Worm (Caenorhabditis elegans) whole organism, L1 larva: Measurements from ENCODE around the gene lin-56.

Experiments used
- C04F5.9 ChIP-seq: sonication (generic microtip); optimal IDR thresholded peaks from 2 replicates; lab custom pipeline; 2016; ENCODE audit warnings: missing genetic modification characterization, missing compliant biosample characterization
- C16A3.4 ChIP-seq: fragments of 150-350 bp; optimal IDR thresholded peaks from 2 replicates; lab custom pipeline; 2014; ENCODE audit warnings: missing biosample characterization, missing genetic modification characterization
- blmp-1 ChIP-seq: fragments of 150-350 bp; optimal IDR thresholded peaks from 2 replicates; lab custom pipeline; 2014; ENCODE audit warnings: missing biosample characterization, missing genetic modification characterization
- dpl-1 ChIP-seq, 3 experiments: fragments of 150-350 bp in 2 of 3; sonication (generic microtip) in 1 of 3; optimal IDR thresholded peaks; 2 replicates each; lab custom pipeline; 2014 to 2017; ENCODE audit warnings: missing biosample characterization in 3 of 3, missing genetic modification characterization in 3 of 3, missing genetic modification reagents in 3 of 3
- efl-1 ChIP-seq, 4 experiments: fragments of 150-350 bp; optimal IDR thresholded peaks in 3 of 4; peaks in 1 of 4; 1 replicate in 1 of 4; 2 replicates in 3 of 4; lab custom pipeline; 2014; ENCODE audit warnings: missing biosample characterization in 2 of 4, missing genetic modification characterization in 2 of 4, missing genetic modification reagents in 2 of 4
- egl-27 ChIP-seq, 2 experiments: fragments of 150-350 bp in 1 of 2; sonication (generic microtip); optimal IDR thresholded peaks; 3 replicates each; lab custom pipeline; 2017 to 2018; ENCODE audit warnings: missing biosample characterization in 2 of 2, missing genetic modification characterization in 2 of 2, missing genetic modification reagents in 2 of 2
- elt-2 ChIP-seq: sonication (generic microtip); optimal IDR thresholded peaks from 2 replicates; lab custom pipeline; 2016; ENCODE audit warnings: missing genetic modification characterization, mild to moderate bottlenecking, inconsistent platforms, missing compliant biosample characterization, missing genetic modification reagents
- elt-3 ChIP-seq, 6 experiments: fragments of 150-350 bp in 1 of 6; sonication (generic microtip); optimal IDR thresholded peaks; 2 replicates each; lab custom pipeline; 2017 to 2018; ENCODE audit warnings: missing biosample characterization in 6 of 6, missing genetic modification characterization in 6 of 6, inconsistent platforms in 1 of 6
- fkh-10 ChIP-seq: sonication (generic microtip); optimal IDR thresholded peaks from 2 replicates; lab custom pipeline; 2017; ENCODE audit warnings: missing biosample characterization, missing genetic modification reagents, missing genetic modification characterization
- fkh-4 ChIP-seq: sonication (generic microtip); optimal IDR thresholded peaks from 2 replicates; lab custom pipeline; 2016; ENCODE audit warnings: missing compliant biosample characterization, missing genetic modification characterization, borderline replicate concordance
- grh-1 ChIP-seq: fragments of 200-800 bp; sonication (Bioruptor generic); IDR thresholded peaks from 2 replicates; pipeline ENCODE4 v1.3.6; 2022; ENCODE audit warnings: missing genetic modification reagents, missing genetic modification characterization, missing compliant biosample characterization
- hlh-17 ChIP-seq: fragments of 200-800 bp; sonication (Bioruptor generic); optimal IDR thresholded peaks from 2 replicates; lab custom pipeline; 2018; ENCODE audit warnings: missing genetic modification characterization, mild to moderate bottlenecking, missing compliant biosample characterization, moderate library complexity, borderline replicate concordance
- hpl-2 ChIP-seq: fragments of 150-350 bp; optimal IDR thresholded peaks from 2 replicates; lab custom pipeline; 2014; ENCODE audit warnings: missing biosample characterization, missing genetic modification reagents, missing genetic modification characterization
- irx-1 ChIP-seq: sonication (generic microtip); optimal IDR thresholded peaks from 2 replicates; lab custom pipeline; 2016; ENCODE audit warnings: missing genetic modification characterization, missing compliant biosample characterization
- lin-13 ChIP-seq: fragments of 150-350 bp; optimal IDR thresholded peaks from 2 replicates; lab custom pipeline; 2014; ENCODE audit warnings: missing biosample characterization, missing genetic modification reagents, missing genetic modification characterization
- lin-14 ChIP-seq: fragments of 200-800 bp; sonication (Bioruptor generic); optimal IDR thresholded peaks from 2 replicates; lab custom pipeline; 2018; ENCODE audit warnings: mild to moderate bottlenecking, missing genetic modification characterization, moderate library complexity, missing compliant biosample characterization
- lin-35 ChIP-seq, 2 experiments: fragments of 150-350 bp; optimal IDR thresholded peaks; 2 replicates each; lab custom pipeline; 2014; ENCODE audit warnings: missing biosample characterization in 2 of 2, missing genetic modification characterization in 2 of 2, missing genetic modification reagents in 2 of 2
- lin-39 ChIP-seq: fragments of 150-350 bp; optimal IDR thresholded peaks from 2 replicates; lab custom pipeline; 2014; ENCODE audit warnings: missing biosample characterization, missing genetic modification reagents, missing genetic modification characterization
- lir-3 ChIP-seq: sonication (generic microtip); optimal IDR thresholded peaks from 2 replicates; lab custom pipeline; 2016; ENCODE audit warnings: mild to moderate bottlenecking, missing genetic modification characterization, moderate library complexity, missing compliant biosample characterization; ENCODE audit not compliant: poor library complexity
- lsy-2 ChIP-seq, 2 experiments: fragments of 150-350 bp; optimal IDR thresholded peaks; 2 replicates each; lab custom pipeline; 2014; ENCODE audit warnings: missing biosample characterization in 2 of 2, missing genetic modification characterization in 2 of 2
- mdl-1 ChIP-seq, 2 experiments: fragments of 150-350 bp; optimal IDR thresholded peaks; 2 replicates each; lab custom pipeline; 2014 to 2017; ENCODE audit warnings: missing biosample characterization in 2 of 2, missing genetic modification characterization in 2 of 2, inconsistent platforms in 1 of 2
- mep-1 ChIP-seq: fragments of 150-350 bp; optimal IDR thresholded peaks from 2 replicates; lab custom pipeline; 2014; ENCODE audit warnings: missing biosample characterization, missing genetic modification characterization
- nhr-12 ChIP-seq: sonication (generic microtip); optimal IDR thresholded peaks from 2 replicates; lab custom pipeline; 2017; ENCODE audit warnings: missing biosample characterization, missing genetic modification characterization
- nhr-19 ChIP-seq: fragments of 200-800 bp; sonication (Bioruptor generic); conservative IDR thresholded peaks from 2 replicates; pipeline ENCODE4 v1.3.6; 2022; ENCODE audit warnings: missing genetic modification characterization, missing compliant biosample characterization
- nhr-20 ChIP-seq: sonication (generic microtip); optimal IDR thresholded peaks from 2 replicates; lab custom pipeline; 2016; ENCODE audit warnings: mild to moderate bottlenecking, missing genetic modification characterization, missing compliant biosample characterization
- nhr-47 ChIP-seq: sonication (generic microtip); optimal IDR thresholded peaks from 2 replicates; lab custom pipeline; 2016; ENCODE audit warnings: mild to moderate bottlenecking, missing genetic modification characterization, moderate library complexity, missing compliant biosample characterization
- nhr-71 ChIP-seq: sonication (generic microtip); optimal IDR thresholded peaks from 2 replicates; lab custom pipeline; 2016; ENCODE audit warnings: mild to moderate bottlenecking, missing genetic modification characterization, moderate library complexity, missing compliant biosample characterization
- nhr-76 ChIP-seq: sonication (generic microtip); optimal IDR thresholded peaks from 2 replicates; lab custom pipeline; 2017; ENCODE audit warnings: missing biosample characterization, missing genetic modification characterization
- nhr-77 ChIP-seq: fragments of 150-350 bp; optimal IDR thresholded peaks from 2 replicates; lab custom pipeline; 2014; ENCODE audit warnings: missing biosample characterization, missing genetic modification characterization
- nhr-85 ChIP-seq: sonication (generic microtip); peaks from one replicate; lab custom pipeline; 2016; ENCODE audit warnings: missing genetic modification characterization, inconsistent platforms, missing compliant biosample characterization
- nhr-90 ChIP-seq: sonication (generic microtip); optimal IDR thresholded peaks from 2 replicates; lab custom pipeline; 2016; ENCODE audit warnings: mild to moderate bottlenecking, missing genetic modification characterization, missing compliant biosample characterization; ENCODE audit not compliant: poor library complexity
- pag-3 ChIP-seq: sonication (generic microtip); optimal IDR thresholded peaks from 2 replicates; lab custom pipeline; 2017; ENCODE audit warnings: missing genetic modification characterization, mild to moderate bottlenecking, missing compliant biosample characterization, antibody characterized with exemption, borderline replicate concordance; ENCODE audit not compliant: insufficient read depth
- rnt-1 ChIP-seq: sonication (generic microtip); optimal IDR thresholded peaks from 2 replicates; lab custom pipeline; 2016; ENCODE audit warnings: mild to moderate bottlenecking, missing genetic modification characterization, moderate library complexity, missing compliant biosample characterization
- snu-23 ChIP-seq: sonication (generic microtip); optimal IDR thresholded peaks from 2 replicates; lab custom pipeline; 2016; ENCODE audit warnings: missing genetic modification characterization, missing compliant biosample characterization
- sox-4 ChIP-seq: sonication (generic microtip); optimal IDR thresholded peaks from 2 replicates; lab custom pipeline; 2016; ENCODE audit warnings: missing genetic modification characterization, missing compliant biosample characterization
- sup-37 ChIP-seq: fragments of 200-800 bp; sonication (Bioruptor generic); optimal IDR thresholded peaks from 2 replicates; lab custom pipeline; 2018; ENCODE audit warnings: mild to moderate bottlenecking, missing genetic modification characterization, missing compliant biosample characterization
- swsn-7 ChIP-seq: sonication (generic microtip); optimal IDR thresholded peaks from 2 replicates; lab custom pipeline; 2016; ENCODE audit warnings: missing genetic modification characterization, missing compliant biosample characterization
- tbx-2 ChIP-seq: sonication (generic microtip); optimal IDR thresholded peaks from 2 replicates; lab custom pipeline; 2016; ENCODE audit warnings: missing genetic modification characterization, missing compliant biosample characterization
- unc-130 ChIP-seq: fragments of 150-350 bp; optimal IDR thresholded peaks from 2 replicates; lab custom pipeline; 2017; ENCODE audit warnings: missing biosample characterization, missing genetic modification characterization, inconsistent platforms
- ztf-4 ChIP-seq: fragments of 150-350 bp; optimal IDR thresholded peaks from 2 replicates; lab custom pipeline; 2014; ENCODE audit warnings: missing biosample characterization, missing genetic modification characterization

The lin-56 gene

ce11 chrII:10446300-10446699 is 3.5 kb upstream of the lin-56 start:
- TF ChIP-seq efl-1 (optimal IDR thresholded peaks at IDR 0.05; lab: Kevin White, UChicago) (no peak), efl-1 (GFP tag; optimal IDR thresholded peaks at IDR 0.05 in 1 of 2; lab: Kevin White, UChicago) (peak in 1 of 2 experiments; percentile 50), hlh-17 (GFP tag; lab: Kevin White, UChicago) (no peak), nhr-20 (peak; percentile 88), mep-1 (tag; lab: Kevin White, UChicago) (peak; percentile 57), lir-3 (tag; lab: Kevin White, UChicago) (peak; percentile 53), irx-1 (tag; lab: Kevin White, UChicago) (no peak), nhr-90 (tag; lab: Kevin White, UChicago) (peak; percentile 59), snu-23 (peak; percentile 78), egl-27 (tag; optimal IDR thresholded peaks at IDR 0.05; lab: Kevin White, UChicago) (no peak), blmp-1 (tag; lab: Kevin White, UChicago) (peak; percentile 92), lin-13 (GFP tag; lab: Kevin White, UChicago) (peak; percentile 8), hpl-2 (GFP tag; lab: Kevin White, UChicago) (no peak), nhr-71 (peak; percentile 85), grh-1 (GFP tag; lab: Robert Waterston, UW) (no peak), nhr-19 (GFP tag; lab: Robert Waterston, UW) (peak; percentile 85), elt-2 (peak; percentile 65), elt-3 (tag; optimal IDR thresholded peaks at IDR 0.05; lab: Kevin White, UChicago) (peak in 2 of 6 experiments; percentile 31 to 87), swsn-7 (tag; lab: Kevin White, UChicago) (no peak), mdl-1 (tag; optimal IDR thresholded peaks at IDR 0.05; lab: Kevin White, UChicago) (peak in 1 of 2 experiments; percentile 80), rnt-1 (tag; lab: Kevin White, UChicago) (peak; percentile 51), lin-39 (no peak), tbx-2 (tag; lab: Kevin White, UChicago) (peak; percentile 56), nhr-47 (tag; lab: Kevin White, UChicago) (peak; percentile 11), pag-3 (peak; percentile 0), lsy-2 (tag; optimal IDR thresholded peaks at IDR 0.05; lab: Kevin White, UChicago) (peak; percentile 12 to 44), C04F5.9 (tag; lab: Kevin White, UChicago) (no peak), nhr-85 (tag; lab: Kevin White, UChicago) (peak; percentile 87), nhr-77 (tag; lab: Kevin White, UChicago) (no peak), fkh-10 (GFP tag; lab: Kevin White, UChicago) (no peak), lin-35 (GFP tag; optimal IDR thresholded peaks at IDR 0.05; lab: Kevin White, UChicago) (peak; percentile 3 to 77), nhr-76 (no peak), ztf-4 (tag; lab: Kevin White, UChicago) (peak; percentile 61), dpl-1 (GFP tag; optimal IDR thresholded peaks at IDR 0.05; lab: Kevin White, UChicago) (peak in 2 of 3 experiments; percentile 6 to 42), unc-130 (tag; lab: Kevin White, UChicago) (peak; percentile 86), nhr-12 (tag; lab: Kevin White, UChicago) (no peak), fkh-4 (tag; lab: Kevin White, UChicago) (no peak), lin-14 (GFP tag; lab: Kevin White, UChicago) (peak; percentile 72), C16A3.4 (peak; percentile 4)
- TF ChIP-seq, all 84 proteins: peak for 25

ce11 chrII:10446814-10447213 is 3.0 kb upstream of the lin-56 start:
- TF ChIP-seq rnt-1 (tag; lab: Kevin White, UChicago): peak; percentile 52
- no peak for TF ChIP-seq pag-3
- peak in 1 of 3 experiments; percentile 20 for TF ChIP-seq dpl-1 (GFP tag; optimal IDR thresholded peaks at IDR 0.05; lab: Kevin White, UChicago)
- no peak for TF ChIP-seq C16A3.4
- no peak for TF ChIP-seq sox-4 (tag; lab: Kevin White, UChicago)
- TF ChIP-seq sup-37 (GFP tag; lab: Kevin White, UChicago): no peak
- TF ChIP-seq C04F5.9 (tag; lab: Kevin White, UChicago): no peak
